Worm (Caenorhabditis elegans) whole organism, L4 larva: ENCODE measurements around the gene srp-6.

Experiments
- F10B5.3 ChIP-seq: sonication (generic microtip); optimal IDR thresholded peaks from 2 replicates; lab custom pipeline; 2016; ENCODE audit warnings: mild to moderate bottlenecking, missing genetic modification characterization, missing compliant biosample characterization
- T20F7.1 ChIP-seq: fragments of 200-800 bp; sonication (Bioruptor generic); optimal IDR thresholded peaks from 2 replicates; lab custom pipeline; 2018; ENCODE audit warnings: mild to moderate bottlenecking, missing genetic modification characterization, missing compliant biosample characterization
- Y48G9A.11 ChIP-seq: fragments of 200-800 bp; sonication (Bioruptor generic); IDR thresholded peaks from 2 replicates; pipeline ENCODE4 v1.3.6; 2022; ENCODE audit warnings: missing genetic modification reagents, missing genetic modification characterization, missing compliant biosample characterization
- Y5F2A.4 ChIP-seq: fragments of 200-800 bp; sonication (Bioruptor generic); optimal IDR thresholded peaks from 2 replicates; lab custom pipeline; 2018; ENCODE audit warnings: mild to moderate bottlenecking, missing genetic modification characterization, missing compliant biosample characterization
- aha-1 ChIP-seq: fragments of 150-350 bp; peaks from one replicate; lab custom pipeline; 2014; ENCODE audit warnings: missing biosample characterization, missing genetic modification characterization
- arid-1 ChIP-seq: fragments of 200-800 bp; sonication (Bioruptor generic); conservative IDR thresholded peaks from 2 replicates; pipeline ENCODE4 v1.3.6; 2022; ENCODE audit warnings: missing genetic modification reagents, missing genetic modification characterization, missing compliant biosample characterization
- attf-4 ChIP-seq: sonication (generic microtip); optimal IDR thresholded peaks from 3 replicates; lab custom pipeline; 2017; ENCODE audit warnings: missing biosample characterization, missing genetic modification characterization
- ceh-62 ChIP-seq: sonication (generic microtip); optimal IDR thresholded peaks from 2 replicates; lab custom pipeline; 2017; ENCODE audit warnings: missing biosample characterization, missing genetic modification characterization
- ceh-82 ChIP-seq: sonication (generic microtip); optimal IDR thresholded peaks from 2 replicates; lab custom pipeline; 2017; ENCODE audit warnings: missing biosample characterization, missing genetic modification characterization
- ces-1 ChIP-seq: fragments of 150-350 bp; sonication (generic microtip); optimal IDR thresholded peaks from 4 replicates; lab custom pipeline; 2014; ENCODE audit warnings: missing biosample characterization, missing genetic modification reagents, missing genetic modification characterization
- daf-12 ChIP-seq: fragments of 150-350 bp; optimal IDR thresholded peaks from 2 replicates; lab custom pipeline; 2014; ENCODE audit warnings: missing biosample characterization, missing genetic modification reagents, missing genetic modification characterization
- daf-16 ChIP-seq, 3 experiments: sonication (generic microtip); optimal IDR thresholded peaks; 2 replicates each; lab custom pipeline; 2016 to 2017; ENCODE audit warnings: missing genetic modification characterization in 3 of 3, missing genetic modification reagents in 3 of 3, mild to moderate bottlenecking in 2 of 3, missing compliant biosample characterization in 2 of 3, missing biosample characterization in 1 of 3, moderate library complexity in 1 of 3
- dmd-6 ChIP-seq: fragments of 200-800 bp; sonication (Bioruptor generic); IDR thresholded peaks from 2 replicates; pipeline ENCODE4 v1.3.6; 2022; ENCODE audit warnings: missing genetic modification reagents, missing genetic modification characterization, missing compliant biosample characterization
- dmd-8 ChIP-seq: fragments of 200-800 bp; sonication (Bioruptor generic); IDR thresholded peaks from 2 replicates; pipeline ENCODE4 v1.3.6; 2022; ENCODE audit warnings: missing genetic modification characterization, missing compliant biosample characterization
- dmd-9 ChIP-seq: fragments of 200-800 bp; sonication (Bioruptor generic); IDR thresholded peaks from 2 replicates; pipeline ENCODE4 v1.3.6; 2022; ENCODE audit warnings: missing genetic modification reagents, missing genetic modification characterization, missing compliant biosample characterization
- dve-1 ChIP-seq: sonication (generic microtip); optimal IDR thresholded peaks from 2 replicates; lab custom pipeline; 2017; ENCODE audit warnings: antibody characterized with exemption, mild to moderate bottlenecking, missing genetic modification characterization, missing compliant biosample characterization; ENCODE audit not compliant: insufficient read depth
- egl-43 ChIP-seq: fragments of 200-800 bp; sonication (Bioruptor generic); IDR thresholded peaks from 2 replicates; pipeline ENCODE4 v1.3.6; 2022; ENCODE audit warnings: missing genetic modification reagents, missing genetic modification characterization, missing compliant biosample characterization
- hif-1 ChIP-seq, 2 experiments: sonication (generic microtip); optimal IDR thresholded peaks; 2 replicates each; lab custom pipeline; 2016 to 2017; ENCODE audit warnings: missing compliant biosample characterization in 2 of 2, missing genetic modification characterization in 2 of 2, missing genetic modification reagents in 2 of 2, missing genotype in 2 of 2, mild to moderate bottlenecking in 1 of 2
- lin-1 ChIP-seq: fragments of 200-800 bp; sonication (Bioruptor generic); IDR thresholded peaks from 2 replicates; pipeline ENCODE4 v1.3.6; 2022; ENCODE audit warnings: missing genetic modification reagents, missing genetic modification characterization, missing compliant biosample characterization
- madf-5 ChIP-seq, 2 experiments: fragments of 200-800 bp; sonication (Bioruptor generic); IDR thresholded peaks; 2 replicates each; pipeline ENCODE4 v1.3.6; 2022; ENCODE audit warnings: missing compliant biosample characterization in 2 of 2, missing genetic modification characterization in 2 of 2
- mdt-29 ChIP-seq: fragments of 200-800 bp; sonication (Bioruptor generic); IDR thresholded peaks from 2 replicates; pipeline ENCODE4 v1.3.6; 2022; ENCODE audit warnings: missing genetic modification reagents, missing genetic modification characterization, missing compliant biosample characterization
- mep-1 ChIP-seq: fragments of 150-350 bp; sonication (generic microtip); optimal IDR thresholded peaks from 3 replicates; lab custom pipeline; 2014; ENCODE audit warnings: missing biosample characterization, missing genetic modification characterization
- mes-2 ChIP-seq: sonication (generic microtip); optimal IDR thresholded peaks from 2 replicates; lab custom pipeline; 2016; ENCODE audit warnings: missing genotype, mild to moderate bottlenecking, missing genetic modification characterization, missing compliant biosample characterization; ENCODE audit not compliant: poor library complexity, severe bottlenecking
- nhr-102 ChIP-seq: sonication (generic microtip); optimal IDR thresholded peaks from 2 replicates; lab custom pipeline; 2016; ENCODE audit warnings: mild to moderate bottlenecking, missing genetic modification characterization, moderate library complexity, missing compliant biosample characterization
- nhr-48 ChIP-seq: sonication (generic microtip); optimal IDR thresholded peaks from 2 replicates; lab custom pipeline; 2016; ENCODE audit warnings: mild to moderate bottlenecking, missing genetic modification characterization, missing compliant biosample characterization
- pha-4 ChIP-seq, 2 experiments: fragments of 150-350 bp in 1 of 2; fragments of 200-800 bp in 1 of 2; sonication (Bioruptor generic) in 1 of 2; IDR thresholded peaks in 1 of 2; optimal IDR thresholded peaks in 1 of 2; 2 replicates each; pipeline versions ENCODE4 v1.3.6 to Lab custom; 2014 to 2022; ENCODE audit warnings: missing genetic modification characterization in 2 of 2, missing genetic modification reagents in 2 of 2, missing biosample characterization in 1 of 2, missing compliant biosample characterization in 1 of 2
- php-3 ChIP-seq: fragments of 200-800 bp; sonication (Bioruptor generic); IDR thresholded peaks from 2 replicates; pipeline ENCODE4 v1.3.6; 2022; ENCODE audit warnings: missing genetic modification reagents, missing genetic modification characterization, missing compliant biosample characterization
- rbr-2 ChIP-seq: sonication (generic microtip); optimal IDR thresholded peaks from 2 replicates; lab custom pipeline; 2016; ENCODE audit warnings: missing genotype, missing genetic modification characterization, missing compliant biosample characterization
- saeg-2 ChIP-seq: fragments of 200-800 bp; sonication (Bioruptor generic); IDR thresholded peaks from 2 replicates; pipeline ENCODE4 v1.3.6; 2022; ENCODE audit warnings: missing genetic modification reagents, missing genetic modification characterization, missing compliant biosample characterization
- skn-1 ChIP-seq: fragments of 150-350 bp; optimal IDR thresholded peaks from 2 replicates; lab custom pipeline; 2014; ENCODE audit warnings: missing biosample characterization, missing genetic modification characterization
- unc-62 ChIP-seq, 3 experiments: fragments of 150-350 bp in 1 of 3; sonication (generic microtip); optimal IDR thresholded peaks in 2 of 3; peaks in 1 of 3; 1 replicate in 1 of 3; 2 replicates in 2 of 3; lab custom pipeline; 2014 to 2017; ENCODE audit warnings: missing biosample characterization in 3 of 3, missing genetic modification characterization in 3 of 3, missing genetic modification reagents in 3 of 3, missing genotype in 1 of 3
- zag-1 ChIP-seq: fragments of 150-350 bp; optimal IDR thresholded peaks from 2 replicates; lab custom pipeline; 2014; ENCODE audit warnings: missing biosample characterization, missing genetic modification characterization
- zfp-2 ChIP-seq: sonication (generic microtip); optimal IDR thresholded peaks from 2 replicates; lab custom pipeline; 2016; ENCODE audit warnings: mild to moderate bottlenecking, missing genetic modification characterization, missing compliant biosample characterization
- zfp-3 ChIP-seq: fragments of 200-800 bp; sonication (Bioruptor generic); conservative IDR thresholded peaks from 2 replicates; pipeline ENCODE4 v1.3.6; 2022; ENCODE audit warnings: missing genetic modification reagents, missing genetic modification characterization, missing compliant biosample characterization

srp-6 gene

ce11 chrV:7432441-7433146 is 46.7 kb upstream of the srp-6 start (continued):
- TF ChIP-seq pha-4 (GFP tag; IDR thresholded peaks at IDR 0.05; lab: Robert Waterston, UW) (peak; percentile 39; the same call in 1 of the 2 replicates), pha-4 (tag; optimal IDR thresholded peaks at IDR 0.05; lab: Kevin White, UChicago) (no peak), dve-1 (tag; lab: Kevin White, UChicago) (peak; percentile 69), daf-12 (tag; lab: Kevin White, UChicago) (no peak), hif-1 (tag; optimal IDR thresholded peaks at IDR 0.05; lab: Kevin White, UChicago) (peak in 1 of 2 experiments; percentile 11), nhr-48 (tag; lab: Kevin White, UChicago) (peak; percentile 32), attf-4 (tag; lab: Kevin White, UChicago) (no peak), Y48G9A.11 (GFP tag; lab: Robert Waterston, UW) (peak; percentile 38; the same call in 1 of the 2 replicates), ceh-82 (no peak), Y5F2A.4 (peak; percentile 29), ces-1 (GFP tag; lab: Kevin White, UChicago) (no peak), zfp-2 (tag; lab: Kevin White, UChicago) (no peak), egl-43 (GFP tag; lab: Robert Waterston, UW) (peak; percentile 14; the same call in 1 of the 2 replicates), lin-1 (GFP tag; lab: Robert Waterston, UW) (peak; percentile 58; the same call in 1 of the 2 replicates), F10B5.3 (tag; lab: Kevin White, UChicago) (no peak), unc-62 (GFP tag; optimal IDR thresholded peaks at IDR 0.05 in 1 of 2; lab: Kevin White, UChicago) (peak in 1 of 2 experiments; percentile 74), unc-62 (tag; optimal IDR thresholded peaks at IDR 0.05; lab: Kevin White, UChicago) (no peak), mep-1 (tag; lab: Kevin White, UChicago) (peak; percentile 50), madf-5 (GFP tag; IDR thresholded peaks at IDR 0.05; lab: Robert Waterston, UW) (peak; percentile 9 to 66; a peak in 1 of 4 replicates), mes-2 (tag; lab: Kevin White, UChicago) (peak; percentile 29), zfp-3 (GFP tag; lab: Robert Waterston, UW) (peak; percentile 90), T20F7.1 (peak; percentile 22), ceh-62 (tag; lab: Kevin White, UChicago) (no peak), skn-1 (tag; lab: Kevin White, UChicago) (no peak), mdt-29 (GFP tag; lab: Robert Waterston, UW) (0 out of 2 replicates have a peak, but pooled peaks have one; percentile 6), dmd-6 (GFP tag; lab: Robert Waterston, UW) (peak; percentile 25), php-3 (GFP tag; lab: Robert Waterston, UW) (peak; percentile 60), zag-1 (tag; lab: Kevin White, UChicago) (no peak), dmd-9 (no peak), arid-1 (GFP tag; lab: Robert Waterston, UW) (peak; percentile 46; the same call in 1 of the 2 replicates), daf-16 (GFP tag; optimal IDR thresholded peaks at IDR 0.05; lab: Kevin White, UChicago) (peak in 1 of 2 experiments; percentile 27), daf-16 (tag; optimal IDR thresholded peaks at IDR 0.05; lab: Kevin White, UChicago) (peak; percentile 37), rbr-2 (tag; lab: Kevin White, UChicago) (no peak)

ce11 chrV:7431016-7431415 is 45.1 kb upstream of the srp-6 start, which contains the start of gene srw-71:
TSS of gene srw-71 (minus strand) at chrV:7431116.
- TF ChIP-seq aha-1 (tag; lab: Kevin White, UChicago) (peak; percentile 11), nhr-102 (tag; lab: Kevin White, UChicago) (no peak)

- no peak for TF ChIP-seq dmd-8 (GFP tag; lab: Robert Waterston, UW)
- no peak for TF ChIP-seq saeg-2 (GFP tag; lab: Robert Waterston, UW)
- no peak for TF ChIP-seq php-3 (GFP tag; lab: Robert Waterston, UW)
Measured at ce11 chrV:7428880-7429279, 43.0 kb upstream of the srp-6 start, which contains the start of gene srw-69. TSS of gene srw-69 (minus strand) at chrV:7428980.
